Fruit fly (Drosophila melanogaster): ENCODE data around the gene Dcr-1.

Gene Dcr-1

dm6 chr3R:22760988-22761387 is 20.1 kb upstream of the Dcr-1 start, which contains the start of gene Nepl13:
TSS of gene Nepl13 (minus strand) at chr3R:22761076.
- TF ChIP-seq toe (GFP tag; optimal IDR thresholded peaks at IDR 0.05) (no peak), cic (GFP tag; optimal IDR thresholded peaks at IDR 0.05) (peak; percentile 46)

DNA sequence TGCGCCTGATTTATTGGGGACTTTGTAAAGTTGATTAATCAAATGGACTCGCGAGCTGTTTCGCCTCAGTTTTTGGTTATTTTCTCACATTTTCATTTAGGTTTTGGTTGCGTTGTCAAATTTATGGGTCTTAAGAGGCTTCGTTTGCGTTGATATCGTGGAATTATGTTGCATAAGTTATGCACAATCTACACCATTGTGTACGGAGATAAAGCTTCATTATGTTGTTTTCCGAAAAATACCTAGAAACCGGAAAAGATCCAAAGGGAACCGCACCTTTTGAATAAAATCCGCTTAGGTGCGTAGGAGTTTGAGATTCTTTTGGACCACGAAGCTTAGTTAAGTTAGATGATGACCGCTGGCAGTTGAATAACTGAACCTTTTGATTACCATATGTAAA is 16.2 kb upstream of the Dcr-1 start:
- TF ChIP-seq CG7101 (tag; optimal IDR thresholded peaks at IDR 0.05) (no peak), toe (GFP tag; optimal IDR thresholded peaks at IDR 0.05) (no peak), CG33017 (tag; optimal IDR thresholded peaks at IDR 0.05) (no peak), Clk (GFP tag; optimal IDR thresholded peaks at IDR 0.05) (no peak), tj (GFP tag; optimal IDR thresholded peaks at IDR 0.05) (no peak), bab1 (GFP tag; optimal IDR thresholded peaks at IDR 0.05) (no peak), kay (GFP tag; ENCODE audit: borderline replicate concordance) (no peak), CG14711 (tag; optimal IDR thresholded peaks at IDR 0.05) (no peak)

- TF ChIP-seq CG11617 (GFP tag; optimal IDR thresholded peaks at IDR 0.05) (no peak), cic (GFP tag; optimal IDR thresholded peaks at IDR 0.05) (no peak)
These were observed 15.4 kb upstream of the Dcr-1 start for dm6 chr3R:22756289-22756688.

dm6 chr3R:22755187-22755777 is 14.4 kb upstream of the Dcr-1 start:
- TF ChIP-seq CG1620 (GFP tag; optimal IDR thresholded peaks at IDR 0.05) (no peak), tj (GFP tag; optimal IDR thresholded peaks at IDR 0.05) (peak; percentile 42)

dm6 chr3R:22753895-22754774 is 13.2 kb upstream of the Dcr-1 start:
- TF ChIP-seq kay (GFP tag; ENCODE audit: borderline replicate concordance), result peak; percentile 74
- no peak for TF ChIP-seq Clk (GFP tag; optimal IDR thresholded peaks at IDR 0.05)
- peak; percentile 37 for TF ChIP-seq Mnt (GFP tag; optimal IDR thresholded peaks at IDR 0.05)
- TF ChIP-seq CG7101 (tag; optimal IDR thresholded peaks at IDR 0.05), result peak; percentile 1
- no peak for TF ChIP-seq toe (GFP tag; optimal IDR thresholded peaks at IDR 0.05)
- peak; percentile 24 for TF ChIP-seq Hr96 (GFP tag; optimal IDR thresholded peaks at IDR 0.05)
- TF ChIP-seq Crg-1 (GFP tag; optimal IDR thresholded peaks at IDR 0.05), result no peak
- TF ChIP-seq cic (GFP tag; optimal IDR thresholded peaks at IDR 0.05), result no peak
- no peak for TF ChIP-seq pad (GFP tag; optimal IDR thresholded peaks at IDR 0.05)
- no peak for TF ChIP-seq tj (GFP tag; optimal IDR thresholded peaks at IDR 0.05)
- TF ChIP-seq CG11617 (GFP tag; optimal IDR thresholded peaks at IDR 0.05), result peak; percentile 42
- TF ChIP-seq CG5204 (GFP tag; optimal IDR thresholded peaks at IDR 0.05), result peak; percentile 37
- TF ChIP-seq CG33017 (tag; optimal IDR thresholded peaks at IDR 0.05), result peak; percentile 38
- TF ChIP-seq ovo (GFP tag; optimal IDR thresholded peaks at IDR 0.05), result no peak
- no peak for TF ChIP-seq bab1 (GFP tag; optimal IDR thresholded peaks at IDR 0.05)
- no peak for TF ChIP-seq CG12768 (GFP tag; optimal IDR thresholded peaks at IDR 0.05)

- TF ChIP-seq toe (GFP tag; optimal IDR thresholded peaks at IDR 0.05), result no peak
- no peak for TF ChIP-seq CG1620 (GFP tag; optimal IDR thresholded peaks at IDR 0.05)
- no peak for TF ChIP-seq CG33017 (tag; optimal IDR thresholded peaks at IDR 0.05)
- no peak for TF ChIP-seq CG5204 (GFP tag; optimal IDR thresholded peaks at IDR 0.05)
- TF ChIP-seq CG7101 (tag; optimal IDR thresholded peaks at IDR 0.05), result no peak
- TF ChIP-seq cic (GFP tag; optimal IDR thresholded peaks at IDR 0.05), result peak; percentile 67
These were observed 12.7 kb upstream of the Dcr-1 start for dm6 chr3R:22753600-22753894.

DNA sequence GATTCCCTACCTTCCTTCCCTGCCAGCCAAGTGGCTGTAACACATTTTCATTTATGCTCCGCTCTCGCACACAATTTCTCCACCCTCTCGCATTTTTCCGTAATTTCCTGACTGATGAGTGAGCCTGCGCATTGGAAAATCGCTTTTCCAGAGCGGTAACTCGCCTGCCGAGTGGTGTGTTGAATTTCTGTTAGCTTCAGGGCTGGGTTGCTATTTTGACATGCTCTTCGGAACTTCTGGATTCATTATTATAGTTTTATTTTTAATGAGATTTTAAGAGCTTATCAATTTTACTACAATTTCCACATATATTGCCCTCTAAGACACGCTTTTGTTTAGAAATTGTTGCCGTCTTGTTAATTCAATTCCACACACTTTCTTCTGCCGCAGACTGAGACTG is 12.0 kb upstream of the Dcr-1 start:
- TF ChIP-seq tj (GFP tag; optimal IDR thresholded peaks at IDR 0.05), result no peak
- TF ChIP-seq Hr96 (GFP tag; optimal IDR thresholded peaks at IDR 0.05), result no peak
- no peak for TF ChIP-seq bab1 (GFP tag; optimal IDR thresholded peaks at IDR 0.05)
- TF ChIP-seq CG33017 (tag; optimal IDR thresholded peaks at IDR 0.05), result no peak

dm6 chr3R:22751698-22752097 is 10.8 kb upstream of the Dcr-1 start:
- no peak for TF ChIP-seq ovo (GFP tag; optimal IDR thresholded peaks at IDR 0.05)

DNA sequence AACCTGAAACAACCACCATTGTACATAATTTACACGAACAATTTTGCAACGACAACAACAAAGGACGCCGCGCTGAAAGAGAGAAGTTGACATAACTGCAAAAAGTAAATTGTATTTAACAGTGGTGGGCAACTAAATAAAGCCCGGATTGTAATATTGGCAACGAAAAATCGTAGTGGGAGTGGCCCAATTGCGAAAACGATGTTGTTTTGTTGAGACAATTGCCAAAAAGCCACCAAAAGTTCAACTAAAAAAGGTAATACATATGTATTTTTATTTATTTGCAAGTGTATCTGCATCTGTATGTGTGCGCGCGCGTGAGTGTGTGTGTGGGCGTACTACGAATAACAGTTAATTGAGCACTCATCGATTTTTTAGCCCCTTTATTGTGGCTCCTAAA is 10.2 kb upstream of the Dcr-1 start:
- TF ChIP-seq cic (GFP tag; optimal IDR thresholded peaks at IDR 0.05) (no peak), CG5204 (GFP tag; optimal IDR thresholded peaks at IDR 0.05) (no peak), Crg-1 (GFP tag; optimal IDR thresholded peaks at IDR 0.05) (no peak), toe (GFP tag; optimal IDR thresholded peaks at IDR 0.05) (no peak)

Data from whole organism, adult.